In genomic region chr3L:21193170-21193569, dm6 we compare ENCODE assay signal across 3 fruit fly cellular contexts.
A peak's percentile ranks its signal among the peaks of the same experiment; 100 is the strongest.
TF ChIP-seq lines count a peak whose summit lies in the region.

Gene CG42337, minus strand, starts transcription at chr3L:21193363.

- no peak for TF ChIP-seq CTCF in whole organism, embryonic (GFP tag; optimal IDR thresholded peaks at IDR 0.05; lab: Kevin White, UChicago)

TF ChIP-seq in whole organism, adult, 20 proteins besides CTCF, POLR2A, EP300 and RAD21:
- TF ChIP-seq cic (GFP tag; optimal IDR thresholded peaks at IDR 0.05; lab: Kevin White, UChicago) (peak; percentile 55), Mnt (GFP tag; optimal IDR thresholded peaks at IDR 0.05; lab: Kevin White, UChicago) (peak; percentile 43), CG12768 (GFP tag; optimal IDR thresholded peaks at IDR 0.05; lab: Kevin White, UChicago) (peak; percentile 42), CG7045 (GFP tag; optimal IDR thresholded peaks at IDR 0.05; lab: Kevin White, UChicago) (no peak), Hr96 (GFP tag; optimal IDR thresholded peaks at IDR 0.05; lab: Kevin White, UChicago) (peak; percentile 60), CG5204 (GFP tag; optimal IDR thresholded peaks at IDR 0.05; lab: Kevin White, UChicago) (peak; percentile 53), toe (GFP tag; optimal IDR thresholded peaks at IDR 0.05; lab: Kevin White, UChicago) (peak; percentile 55), CG14711 (tag; optimal IDR thresholded peaks at IDR 0.05; lab: Kevin White, UChicago) (no peak)

TF ChIP-seq in whole organism, embryonic, 481 proteins besides CTCF, POLR2A, EP300 and RAD21:
- TF ChIP-seq Mrtf (GFP tag; IDR thresholded peaks at IDR 0.05; lab: Robert Waterston, UW) (0 out of 3 replicates have a peak, but pooled peaks have one; percentile 37), CG12155 (GFP tag; optimal IDR thresholded peaks at IDR 0.05; lab: Kevin White, UChicago) (no peak), C15 (GFP tag; IDR thresholded peaks at IDR 0.05; lab: Robert Waterston, UW) (no peak), CG11695 (GFP tag; IDR thresholded peaks at IDR 0.05; lab: Robert Waterston, UW) (0 out of 3 replicates have a peak, but pooled peaks have one; percentile 10), CG11456 (GFP tag; IDR thresholded peaks at IDR 0.05; lab: Robert Waterston, UW) (0 out of 3 replicates have a peak, but pooled peaks have one; percentile 35), CG8290 (GFP tag; optimal IDR thresholded peaks at IDR 0.05; lab: Kevin White, UChicago) (no peak), CG8290 (tag; optimal IDR thresholded peaks at IDR 0.05; lab: Kevin White, UChicago) (peak in 1 of 2 experiments; percentile 7), tup (GFP tag; optimal IDR thresholded peaks at IDR 0.05; lab: Kevin White, UChicago) (no peak), slbo (GFP tag; IDR thresholded peaks at IDR 0.05; lab: Robert Waterston, UW) (peak; percentile 28; the same call in 1 of the 2 replicates), scrt (GFP tag; optimal IDR thresholded peaks at IDR 0.05; lab: Kevin White, UChicago) (peak; percentile 3), bsh (GFP tag; optimal IDR thresholded peaks at IDR 0.05; lab: Kevin White, UChicago) (no peak), mld (GFP tag; IDR thresholded peaks at IDR 0.05; lab: Robert Waterston, UW; ENCODE audit: partially characterized antibody) (0 out of 3 replicates have a peak, but pooled peaks have one; percentile 22), Deaf1 (tag; optimal IDR thresholded peaks at IDR 0.05; lab: Kevin White, UChicago) (peak; percentile 33), CG16779 (GFP tag; IDR thresholded peaks at IDR 0.05; lab: Robert Waterston, UW) (peak; percentile 88), CG34422 (GFP tag; IDR thresholded peaks at IDR 0.05; lab: Robert Waterston, UW) (0 out of 3 replicates have a peak, but pooled peaks have one; percentile 29), Med (GFP tag; lab: Kevin White, UChicago) (peak; percentile 71), CG42726 (GFP tag; IDR thresholded peaks at IDR 0.05; lab: Robert Waterston, UW; ENCODE audit: partially characterized antibody) (0 out of 2 replicates have a peak, but pooled peaks have one; percentile 14), CG3163 (GFP tag; optimal IDR thresholded peaks at IDR 0.05; lab: Kevin White, UChicago) (peak; percentile 33), ewg (GFP tag; optimal IDR thresholded peaks at IDR 0.05; lab: Kevin White, UChicago) (peak; percentile 28)

TF ChIP-seq in whole organism, pupa, 21 proteins besides CTCF, POLR2A, EP300 and RAD21:
- TF ChIP-seq fd96Ca (GFP tag; IDR thresholded peaks at IDR 0.05; lab: Robert Waterston, UW) (0 out of 3 replicates have a peak, but pooled peaks have one; percentile 28), CG4496 (GFP tag; IDR thresholded peaks at IDR 0.05; lab: Robert Waterston, UW) (0 out of 3 replicates have a peak, but pooled peaks have one; percentile 15), CG32121 (GFP tag; IDR thresholded peaks at IDR 0.05; lab: Robert Waterston, UW) (no peak), Snoo (tag; optimal IDR thresholded peaks at IDR 0.05; lab: Kevin White, UChicago) (no peak)
TF ChIP-seq in whole organism, pupa: peak in this region for 2.
